Worm (Caenorhabditis elegans) whole organism, L3 larva: Measurements from ENCODE around the gene B0507.4.

Experiments used
- R02D3.7 ChIP-seq: fragments of 150-350 bp; optimal IDR thresholded peaks from 2 replicates; lab custom pipeline; 2014; ENCODE audit warnings: missing biosample characterization, missing genetic modification characterization
- ZK546.5 ChIP-seq: sonication (generic microtip); optimal IDR thresholded peaks from 2 replicates; lab custom pipeline; 2017; ENCODE audit warnings: missing biosample characterization, missing genetic modification characterization
- aly-2 ChIP-seq: fragments of 150-350 bp; optimal IDR thresholded peaks from 2 replicates; lab custom pipeline; 2014; ENCODE audit warnings: missing biosample characterization, missing genetic modification characterization
- ama-1 ChIP-seq: fragments of 150-350 bp; optimal IDR thresholded peaks from 2 replicates; lab custom pipeline; 2018
- ceh-28 ChIP-seq: fragments of 150-350 bp; optimal IDR thresholded peaks from 2 replicates; lab custom pipeline; 2014; ENCODE audit warnings: missing biosample characterization, missing genetic modification reagents, missing genetic modification characterization
- ceh-82 ChIP-seq: fragments of 150-350 bp; optimal IDR thresholded peaks from 2 replicates; lab custom pipeline; 2014; ENCODE audit warnings: missing biosample characterization, missing genetic modification characterization
- ceh-9 ChIP-seq: sonication (generic microtip); optimal IDR thresholded peaks from 2 replicates; lab custom pipeline; 2018; ENCODE audit warnings: missing biosample characterization, missing genetic modification characterization
- daf-12 ChIP-seq: fragments of 150-350 bp; optimal IDR thresholded peaks from 2 replicates; lab custom pipeline; 2014; ENCODE audit warnings: missing biosample characterization, missing genetic modification reagents, missing genetic modification characterization
- egl-27 ChIP-seq: sonication (generic microtip); optimal IDR thresholded peaks from 4 replicates; lab custom pipeline; 2017; ENCODE audit warnings: missing biosample characterization, missing genetic modification reagents, missing genetic modification characterization
- egl-5 ChIP-seq: fragments of 150-350 bp; optimal IDR thresholded peaks from 2 replicates; lab custom pipeline; 2017; ENCODE audit warnings: missing biosample characterization, missing genetic modification reagents, missing genetic modification characterization, inconsistent platforms
- elt-1 ChIP-seq: fragments of 150-350 bp; optimal IDR thresholded peaks from 2 replicates; lab custom pipeline; 2014; ENCODE audit warnings: missing biosample characterization, missing genetic modification characterization
- elt-2 ChIP-seq: sonication (generic microtip); optimal IDR thresholded peaks from 2 replicates; lab custom pipeline; 2016; ENCODE audit warnings: missing genetic modification reagents, mild to moderate bottlenecking, missing genetic modification characterization, missing compliant biosample characterization
- elt-3 ChIP-seq, 3 experiments: fragments of 150-350 bp in 1 of 3; sonication (generic microtip) in 2 of 3; optimal IDR thresholded peaks; 2 replicates in 2 of 3; 4 replicates in 1 of 3; lab custom pipeline; 2014 to 2017; ENCODE audit warnings: missing biosample characterization in 3 of 3, missing genetic modification characterization in 3 of 3
- eor-1 ChIP-seq, 2 experiments: fragments of 150-350 bp; optimal IDR thresholded peaks; 2 replicates each; lab custom pipeline; 2014 to 2018; ENCODE audit warnings: missing biosample characterization in 2 of 2, missing genetic modification characterization in 2 of 2
- hmg-11 ChIP-seq: sonication (generic microtip); optimal IDR thresholded peaks from 2 replicates; lab custom pipeline; 2016; ENCODE audit warnings: missing genetic modification characterization, missing compliant biosample characterization
- lin-15B ChIP-seq: fragments of 150-350 bp; optimal IDR thresholded peaks from 2 replicates; lab custom pipeline; 2014; ENCODE audit warnings: missing biosample characterization, missing genetic modification characterization
- lin-39 ChIP-seq: fragments of 150-350 bp; optimal IDR thresholded peaks from 2 replicates; lab custom pipeline; 2018; ENCODE audit warnings: missing biosample characterization, missing genetic modification reagents, missing genetic modification characterization
- lsy-12 ChIP-seq: sonication (generic microtip); optimal IDR thresholded peaks from 2 replicates; lab custom pipeline; 2016; ENCODE audit warnings: mild to moderate bottlenecking, missing genetic modification characterization, missing compliant biosample characterization
- mdl-1 ChIP-seq: fragments of 150-350 bp; optimal IDR thresholded peaks from 2 replicates; lab custom pipeline; 2014; ENCODE audit warnings: missing biosample characterization, missing genetic modification characterization
- mml-1 ChIP-seq: fragments of 150-350 bp; sonication (generic microtip); optimal IDR thresholded peaks from 3 replicates; lab custom pipeline; 2014; ENCODE audit warnings: missing biosample characterization, missing genetic modification characterization
- nfya-1 ChIP-seq: sonication (generic microtip); optimal IDR thresholded peaks from 2 replicates; lab custom pipeline; 2017; ENCODE audit warnings: missing genetic modification characterization, mild to moderate bottlenecking, missing compliant biosample characterization, antibody characterized with exemption, moderate library complexity; ENCODE audit not compliant: insufficient read depth
- nhr-11 ChIP-seq: fragments of 150-350 bp; optimal IDR thresholded peaks from 2 replicates; lab custom pipeline; 2014; ENCODE audit warnings: missing biosample characterization, missing genetic modification characterization
- nhr-12 ChIP-seq: fragments of 150-350 bp; optimal IDR thresholded peaks from 2 replicates; lab custom pipeline; 2014; ENCODE audit warnings: missing biosample characterization, missing genetic modification characterization
- nhr-23 ChIP-seq: fragments of 150-350 bp; optimal IDR thresholded peaks from 2 replicates; lab custom pipeline; 2014; ENCODE audit warnings: missing biosample characterization, missing genetic modification reagents, missing genetic modification characterization
- nhr-28 ChIP-seq: fragments of 150-350 bp; optimal IDR thresholded peaks from 2 replicates; lab custom pipeline; 2014; ENCODE audit warnings: missing biosample characterization, missing genetic modification characterization
- nhr-43 ChIP-seq: sonication (generic microtip); optimal IDR thresholded peaks from 2 replicates; lab custom pipeline; 2016; ENCODE audit warnings: mild to moderate bottlenecking, missing genetic modification characterization, missing compliant biosample characterization; ENCODE audit not compliant: poor library complexity, severe bottlenecking
- nhr-76 ChIP-seq: fragments of 150-350 bp; sonication (generic microtip); optimal IDR thresholded peaks from 5 replicates; lab custom pipeline; 2014; ENCODE audit warnings: missing biosample characterization, missing genetic modification characterization
- nhr-77 ChIP-seq: fragments of 150-350 bp; optimal IDR thresholded peaks from 2 replicates; lab custom pipeline; 2014; ENCODE audit warnings: missing biosample characterization, missing genetic modification characterization
- pha-4 ChIP-seq: fragments of 150-350 bp; optimal IDR thresholded peaks from 2 replicates; lab custom pipeline; 2014; ENCODE audit warnings: missing biosample characterization, missing genetic modification reagents, missing genetic modification characterization
- pqm-1 ChIP-seq: fragments of 150-350 bp; optimal IDR thresholded peaks from 2 replicates; lab custom pipeline; 2017; ENCODE audit warnings: missing biosample characterization, missing genetic modification characterization, inconsistent platforms
- sea-2 ChIP-seq: fragments of 150-350 bp; sonication (generic microtip); optimal IDR thresholded peaks from 4 replicates; lab custom pipeline; 2014; ENCODE audit warnings: missing biosample characterization, missing genetic modification reagents, missing genetic modification characterization
- snpc-4 ChIP-seq: fragments of 150-350 bp; optimal IDR thresholded peaks from 2 replicates; lab custom pipeline; 2014; ENCODE audit warnings: missing biosample characterization, missing genetic modification characterization
- tbx-2 ChIP-seq: sonication (generic microtip); optimal IDR thresholded peaks from 2 replicates; lab custom pipeline; 2016; ENCODE audit warnings: mild to moderate bottlenecking, missing genetic modification characterization, missing compliant biosample characterization
- unc-39 ChIP-seq: sonication (generic microtip); optimal IDR thresholded peaks from 4 replicates; lab custom pipeline; 2017; ENCODE audit warnings: missing biosample characterization, missing genetic modification characterization
- unc-62 ChIP-seq: fragments of 150-350 bp; sonication (generic microtip); optimal IDR thresholded peaks from 4 replicates; lab custom pipeline; 2014; ENCODE audit warnings: missing biosample characterization, missing genetic modification reagents, missing genetic modification characterization
- ztf-4 ChIP-seq: fragments of 150-350 bp; optimal IDR thresholded peaks from 2 replicates; lab custom pipeline; 2014; ENCODE audit warnings: missing biosample characterization, missing genetic modification characterization

The B0507.4 gene

DNA sequence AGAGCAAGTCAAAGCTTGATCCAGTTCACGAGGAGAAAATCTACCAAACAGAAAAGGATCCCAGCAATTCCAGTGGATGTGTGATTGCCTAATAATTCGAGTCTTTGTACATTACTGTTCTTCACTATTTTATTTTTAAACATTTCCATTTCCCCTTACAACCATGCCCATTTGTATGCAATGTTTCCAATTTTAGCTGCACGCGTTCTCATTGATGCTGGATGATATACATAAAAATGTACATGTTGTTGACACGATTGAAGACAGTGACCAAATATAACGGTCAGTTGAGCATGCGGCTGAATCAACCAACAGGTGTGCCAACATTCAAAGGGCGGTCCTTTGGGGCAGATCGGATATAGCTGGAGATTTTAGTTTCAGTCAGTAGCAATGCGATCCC is 21.5 kb downstream of the B0507.4 start, which contains the start of gene B0507.1:
Gene B0507.1 (plus strand): TSS at position 301 of the 400 bp plus-strand sequence.
- no peak for TF ChIP-seq snpc-4 (tag; lab: Kevin White, UChicago)
- TF ChIP-seq nhr-76 (tag; lab: Kevin White, UChicago), result no peak
- TF ChIP-seq lin-39 (tag; lab: Kevin White, UChicago), result no peak
- no peak for TF ChIP-seq ama-1 (lab: Kevin White, UChicago)
- TF ChIP-seq unc-62 (GFP tag; lab: Kevin White, UChicago), result no peak
- no peak for TF ChIP-seq unc-39
- no peak for TF ChIP-seq mml-1
- no peak for TF ChIP-seq aly-2 (tag; lab: Kevin White, UChicago)

ce11 chrV:8781164-8781563 is 26.4 kb downstream of the B0507.4 start:
- TF ChIP-seq elt-2 (tag; lab: Kevin White, UChicago) (peak; percentile 70), nhr-12 (no peak), pha-4 (tag; lab: Kevin White, UChicago) (peak; percentile 4), pqm-1 (peak; percentile 8)

DNA sequence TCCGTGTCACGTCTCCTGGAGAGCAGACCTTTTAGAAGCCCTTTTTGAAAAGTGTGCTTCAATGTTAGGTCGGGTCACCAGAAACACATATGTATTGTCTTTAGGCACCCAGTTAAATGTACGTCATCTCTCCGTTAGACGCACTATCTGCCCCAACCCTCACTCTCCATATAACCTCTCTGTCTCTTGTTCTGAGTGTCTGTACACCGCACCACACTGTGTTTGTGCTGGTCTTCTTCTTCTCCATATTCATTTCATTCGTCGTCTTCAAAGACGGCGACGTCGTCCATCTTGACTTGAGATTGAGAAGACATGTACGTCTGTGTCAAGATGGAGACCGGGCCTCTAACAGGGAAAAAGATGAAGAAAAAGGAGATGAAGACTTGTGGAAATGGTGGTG is 27.3 kb downstream of the B0507.4 start:
- TF ChIP-seq lsy-12 (tag; lab: Kevin White, UChicago), result no peak
- no peak for TF ChIP-seq nhr-28 (tag; lab: Kevin White, UChicago)
- TF ChIP-seq elt-1 (tag; lab: Kevin White, UChicago), result no peak
- TF ChIP-seq pha-4 (tag; lab: Kevin White, UChicago), result peak; percentile 6
- TF ChIP-seq elt-3 (tag; optimal IDR thresholded peaks at IDR 0.05; lab: Kevin White, UChicago), result no peak
- TF ChIP-seq nhr-77, result no peak

DNA sequence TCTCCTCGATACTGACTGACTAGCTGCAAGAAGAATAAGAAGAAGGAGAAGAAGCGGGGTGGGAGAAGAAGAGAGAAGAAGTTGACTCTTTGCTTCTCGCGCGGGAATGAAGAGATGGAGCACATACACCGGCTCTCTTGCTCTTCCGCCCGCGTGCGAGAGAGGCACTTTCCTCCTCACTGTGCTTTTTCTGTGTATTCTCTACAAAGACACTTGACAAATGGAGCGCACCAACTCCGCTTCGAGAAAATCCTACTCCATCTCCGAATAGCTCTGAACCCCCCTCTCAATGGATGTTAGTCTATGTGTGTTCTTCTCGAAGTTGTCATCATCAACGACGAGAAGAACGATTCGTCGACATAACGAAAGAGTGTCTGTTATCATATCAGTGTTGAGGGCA is 29.7 kb downstream of the B0507.4 start:
- no peak for TF ChIP-seq mml-1
- TF ChIP-seq pha-4 (tag; lab: Kevin White, UChicago), result peak; percentile 46
- TF ChIP-seq elt-2 (tag; lab: Kevin White, UChicago), result peak; percentile 34
- TF ChIP-seq ceh-28 (tag; lab: Kevin White, UChicago), result no peak

ce11 chrV:8785526-8785925 is 30.8 kb downstream of the B0507.4 start:
- TF ChIP-seq nhr-23 (tag; lab: Kevin White, UChicago) (no peak), R02D3.7 (tag; lab: Kevin White, UChicago) (no peak), elt-2 (tag; lab: Kevin White, UChicago) (peak; percentile 52), ceh-9 (no peak), nfya-1 (tag; lab: Kevin White, UChicago) (peak; percentile 12), egl-27 (tag; lab: Kevin White, UChicago) (no peak), nhr-11 (tag; lab: Kevin White, UChicago) (no peak), ZK546.5 (no peak), mdl-1 (tag; lab: Kevin White, UChicago) (no peak), ceh-82 (no peak), aly-2 (tag; lab: Kevin White, UChicago) (no peak), ama-1 (lab: Kevin White, UChicago) (no peak), hmg-11 (tag; lab: Kevin White, UChicago) (peak; percentile 51), nhr-28 (tag; lab: Kevin White, UChicago) (no peak), pha-4 (tag; lab: Kevin White, UChicago) (peak; percentile 31), lin-39 (tag; lab: Kevin White, UChicago) (peak; percentile 34), nhr-77 (no peak), lin-15B (tag; lab: Kevin White, UChicago) (peak; percentile 10)

DNA sequence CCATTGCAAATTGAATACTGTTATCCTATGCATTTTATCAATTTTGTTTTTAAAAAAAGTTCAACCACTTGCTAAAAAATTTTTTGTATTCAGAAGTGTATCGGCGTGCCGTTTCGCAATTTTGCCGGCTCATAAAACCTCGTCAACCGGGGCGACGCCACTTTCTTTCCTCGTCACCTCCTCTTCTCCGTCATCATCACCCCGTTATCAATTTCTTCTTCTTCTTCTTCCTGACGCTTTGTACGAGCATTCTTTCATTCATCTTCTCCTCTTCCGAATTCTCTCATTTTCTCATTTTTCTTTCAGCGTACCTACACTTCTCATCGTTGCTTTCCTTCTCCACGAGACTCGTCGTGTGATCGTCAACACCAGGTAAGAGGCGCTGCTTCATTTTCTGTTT is 31.5 kb downstream of the B0507.4 start, which contains the start of gene sup-37:
Gene sup-37 (plus strand): TSS at position 301 of the 400 bp plus-strand sequence.
- TF ChIP-seq ztf-4 (tag; lab: Kevin White, UChicago), result no peak
- TF ChIP-seq daf-12, result no peak
- TF ChIP-seq nhr-12, result no peak
- TF ChIP-seq nhr-43 (tag; lab: Kevin White, UChicago), result no peak
- no peak for TF ChIP-seq elt-3 (tag; optimal IDR thresholded peaks at IDR 0.05; lab: Kevin White, UChicago)
- no peak for TF ChIP-seq mml-1
- TF ChIP-seq tbx-2 (tag; lab: Kevin White, UChicago), result no peak
- no peak for TF ChIP-seq nhr-28 (tag; lab: Kevin White, UChicago)
- TF ChIP-seq pha-4 (tag; lab: Kevin White, UChicago), result no peak
- TF ChIP-seq eor-1 (tag; optimal IDR thresholded peaks at IDR 0.05; lab: Kevin White, UChicago), result no peak
- TF ChIP-seq egl-5 (tag; lab: Kevin White, UChicago), result no peak
- no peak for TF ChIP-seq sea-2 (GFP tag; lab: Kevin White, UChicago)
- no peak for TF ChIP-seq ceh-9
